Worm (Caenorhabditis elegans) whole organism, young adult: ENCODE data around the gene bub-3.

Source experiments
- B0035.1 ChIP-seq: sonication (generic microtip); optimal IDR thresholded peaks from 2 replicates; lab custom pipeline; 2016; ENCODE audit warnings: missing genetic modification characterization, mild to moderate bottlenecking, missing compliant biosample characterization, missing genotype, missing genetic modification reagents
- B0261.1 ChIP-seq: sonication (generic microtip); optimal IDR thresholded peaks from 2 replicates; lab custom pipeline; 2016; ENCODE audit warnings: mild to moderate bottlenecking, missing genetic modification characterization, moderate library complexity, missing compliant biosample characterization
- B0336.3 ChIP-seq: fragments of 200-800 bp; sonication (Bioruptor generic); IDR thresholded peaks from 2 replicates; pipeline ENCODE4 v1.3.6; 2022; ENCODE audit warnings: missing genetic modification characterization, missing compliant biosample characterization
- F10E7.11 ChIP-seq: sonication (generic microtip); optimal IDR thresholded peaks from 2 replicates; lab custom pipeline; 2017; ENCODE audit warnings: mild to moderate bottlenecking, missing genetic modification characterization, moderate library complexity, missing compliant biosample characterization
- F33H1.4 ChIP-seq: fragments of 200-800 bp; sonication (Bioruptor generic); IDR thresholded peaks from 2 replicates; pipeline ENCODE4 v1.3.6; 2022; ENCODE audit warnings: missing genetic modification reagents, missing genetic modification characterization, missing compliant biosample characterization
- F37B4.10 ChIP-seq: fragments of 200-800 bp; sonication (Bioruptor generic); IDR thresholded peaks from 2 replicates; pipeline ENCODE4 v1.3.6; 2022; ENCODE audit warnings: missing genetic modification characterization, missing compliant biosample characterization
- F52B5.7 ChIP-seq: sonication (generic microtip); optimal IDR thresholded peaks from 2 replicates; lab custom pipeline; 2016; ENCODE audit warnings: mild to moderate bottlenecking, missing genetic modification characterization, missing compliant biosample characterization
- Y53G8AR.9 ChIP-seq: fragments of 200-800 bp; sonication (Bioruptor generic); conservative IDR thresholded peaks from 2 replicates; pipeline ENCODE4 v1.3.6; 2022; ENCODE audit warnings: missing genetic modification reagents, missing genetic modification characterization, missing compliant biosample characterization
- Y79H2A.3 ChIP-seq: fragments of 200-800 bp; sonication (Bioruptor generic); conservative IDR thresholded peaks from 2 replicates; pipeline ENCODE4 v1.3.6; 2022; ENCODE audit warnings: missing genetic modification reagents, missing genetic modification characterization, missing compliant biosample characterization
- ZK185.1 ChIP-seq: sonication (generic microtip); optimal IDR thresholded peaks from 2 replicates; lab custom pipeline; 2016; ENCODE audit warnings: mild to moderate bottlenecking, missing genetic modification characterization, missing compliant biosample characterization; ENCODE audit not compliant: poor library complexity, severe bottlenecking
- akir-1 ChIP-seq: fragments of 200-800 bp; sonication (Bioruptor generic); optimal IDR thresholded peaks from 2 replicates; lab custom pipeline; 2018; ENCODE audit warnings: mild to moderate bottlenecking, missing genetic modification characterization, moderate library complexity, missing compliant biosample characterization
- aptf-2 ChIP-seq: fragments of 200-800 bp; sonication (Bioruptor generic); conservative IDR thresholded peaks from 2 replicates; pipeline ENCODE4 v1.3.6; 2022; ENCODE audit warnings: missing genetic modification reagents, missing genetic modification characterization, missing compliant biosample characterization
- athp-1 ChIP-seq: sonication (generic microtip); optimal IDR thresholded peaks from 2 replicates; lab custom pipeline; 2017; ENCODE audit warnings: mild to moderate bottlenecking, missing genetic modification characterization, missing compliant biosample characterization
- attf-3 ChIP-seq: fragments of 200-800 bp; sonication (Bioruptor generic); conservative IDR thresholded peaks from 2 replicates; pipeline ENCODE4 v1.3.6; 2022; ENCODE audit warnings: missing genetic modification reagents, missing genetic modification characterization, missing compliant biosample characterization
- attf-5 ChIP-seq: fragments of 200-800 bp; sonication (Bioruptor generic); optimal IDR thresholded peaks from 2 replicates; lab custom pipeline; 2018; ENCODE audit warnings: mild to moderate bottlenecking, missing genetic modification characterization, missing compliant biosample characterization
- bed-2 ChIP-seq: fragments of 200-800 bp; sonication (Bioruptor generic); IDR thresholded peaks from 2 replicates; pipeline ENCODE4 v1.3.6; 2022; ENCODE audit warnings: missing genetic modification reagents, missing genetic modification characterization, missing compliant biosample characterization
- ccch-3 ChIP-seq: fragments of 200-800 bp; sonication (Bioruptor generic); optimal IDR thresholded peaks from 2 replicates; lab custom pipeline; 2018; ENCODE audit warnings: mild to moderate bottlenecking, missing genetic modification characterization, missing compliant biosample characterization
- chd-7 ChIP-seq: sonication (generic microtip); optimal IDR thresholded peaks from 2 replicates; lab custom pipeline; 2016; ENCODE audit warnings: mild to moderate bottlenecking, missing genetic modification characterization, moderate library complexity, missing compliant biosample characterization
- die-1 ChIP-seq: sonication (generic microtip); optimal IDR thresholded peaks from 2 replicates; lab custom pipeline; 2016; ENCODE audit warnings: missing genotype, mild to moderate bottlenecking, missing genetic modification characterization, missing compliant biosample characterization
- efl-1 ChIP-seq: fragments of 150-350 bp; optimal IDR thresholded peaks from 2 replicates; lab custom pipeline; 2014; ENCODE audit warnings: missing biosample characterization, missing genetic modification reagents, missing genetic modification characterization
- fkh-3 ChIP-seq: sonication (generic microtip); optimal IDR thresholded peaks from 2 replicates; lab custom pipeline; 2016; ENCODE audit warnings: mild to moderate bottlenecking, missing genetic modification characterization, missing compliant biosample characterization
- gei-17 ChIP-seq: fragments of 200-800 bp; sonication (Bioruptor generic); optimal IDR thresholded peaks from 2 replicates; lab custom pipeline; 2018; ENCODE audit warnings: mild to moderate bottlenecking, missing genetic modification characterization, missing compliant biosample characterization
- him-1 ChIP-seq: sonication (generic microtip); optimal IDR thresholded peaks from 2 replicates; lab custom pipeline; 2016; ENCODE audit warnings: missing genotype, missing genetic modification reagents, missing genetic modification characterization, missing compliant biosample characterization
- hlh-12 ChIP-seq: sonication (generic microtip); optimal IDR thresholded peaks from 2 replicates; lab custom pipeline; 2016; ENCODE audit warnings: missing genetic modification characterization, missing compliant biosample characterization
- hmg-1.2 ChIP-seq: fragments of 200-800 bp; sonication (Bioruptor generic); IDR thresholded peaks from 2 replicates; pipeline ENCODE4 v1.3.6; 2022; ENCODE audit warnings: missing genetic modification reagents, missing genetic modification characterization, missing compliant biosample characterization
- hsf-1 ChIP-seq: fragments of 200-800 bp; sonication (Bioruptor generic); IDR thresholded peaks from 2 replicates; pipeline ENCODE4 v1.3.6; 2022; ENCODE audit warnings: missing genetic modification reagents, missing genetic modification characterization, missing compliant biosample characterization
- lin-26 ChIP-seq: fragments of 200-800 bp; sonication (Bioruptor generic); IDR thresholded peaks from 2 replicates; pipeline ENCODE4 v1.3.6; 2022; ENCODE audit warnings: missing genetic modification reagents, missing genetic modification characterization, missing compliant biosample characterization
- lin-35 ChIP-seq, 3 experiments: fragments of 150-350 bp in 2 of 3; sonication (generic microtip) in 1 of 3; optimal IDR thresholded peaks; 2 replicates each; lab custom pipeline; 2014 to 2018; ENCODE audit warnings: missing biosample characterization in 3 of 3, missing genetic modification characterization in 3 of 3, missing genetic modification reagents in 3 of 3
- lin-40 ChIP-seq: sonication (generic microtip); optimal IDR thresholded peaks from 2 replicates; lab custom pipeline; 2016; ENCODE audit warnings: missing genetic modification characterization, mild to moderate bottlenecking, missing compliant biosample characterization, missing genotype, missing genetic modification reagents
- lir-1 ChIP-seq: fragments of 200-800 bp; sonication (Bioruptor generic); conservative IDR thresholded peaks from 2 replicates; pipeline ENCODE4 v1.3.6; 2022; ENCODE audit warnings: missing genetic modification reagents, missing genetic modification characterization, missing compliant biosample characterization
- lsy-27 ChIP-seq: sonication (generic microtip); optimal IDR thresholded peaks from 2 replicates; lab custom pipeline; 2017; ENCODE audit warnings: missing genetic modification characterization, mild to moderate bottlenecking, missing compliant biosample characterization, antibody characterized with exemption, missing genotype, borderline replicate concordance; ENCODE audit not compliant: insufficient read depth
- madf-10 ChIP-seq: sonication (generic microtip); optimal IDR thresholded peaks from 2 replicates; lab custom pipeline; 2016; ENCODE audit warnings: mild to moderate bottlenecking, missing genetic modification characterization, missing compliant biosample characterization
- nfya-1 ChIP-seq: sonication (generic microtip); optimal IDR thresholded peaks from 2 replicates; lab custom pipeline; 2017; ENCODE audit warnings: antibody characterized with exemption, missing compliant biosample characterization, missing genetic modification characterization, borderline replicate concordance; ENCODE audit not compliant: insufficient read depth
- nhr-80 ChIP-seq: sonication (generic microtip); optimal IDR thresholded peaks from 2 replicates; lab custom pipeline; 2016; ENCODE audit warnings: missing genetic modification characterization, missing compliant biosample characterization
- pbrm-1 ChIP-seq: fragments of 200-800 bp; sonication (Bioruptor generic); IDR thresholded peaks from 2 replicates; pipeline ENCODE4 v1.3.6; 2022; ENCODE audit warnings: missing genetic modification reagents, missing genetic modification characterization, missing compliant biosample characterization
- pha-4 ChIP-seq: fragments of 150-350 bp; sonication (generic microtip); optimal IDR thresholded peaks from 2 replicates; lab custom pipeline; 2014; ENCODE audit warnings: missing biosample characterization, missing genetic modification reagents, missing genetic modification characterization

bub-3 gene

ce11 chrII:13725793-13726192, at the start of gene bub-3, which contains the start of gene Y54G9A.7 (continued):
- TF ChIP-seq die-1 (tag; lab: Kevin White, UChicago) (no peak), F37B4.10 (GFP tag; lab: Robert Waterston, UW) (no peak), Y79H2A.3 (no peak), lin-35 (GFP tag; optimal IDR thresholded peaks at IDR 0.05; lab: Kevin White, UChicago) (peak in 1 of 3 experiments; percentile 38), B0336.3 (no peak), madf-10 (tag; lab: Kevin White, UChicago) (no peak), fkh-3 (tag; lab: Kevin White, UChicago) (no peak), attf-3 (GFP tag; lab: Robert Waterston, UW) (no peak), nfya-1 (no peak), efl-1 (GFP tag; lab: Kevin White, UChicago) (peak; percentile 95), F10E7.11 (tag; lab: Kevin White, UChicago) (no peak), Y53G8AR.9 (GFP tag; lab: Robert Waterston, UW) (no peak), B0035.1 (no peak), akir-1 (no peak), hlh-12 (tag; lab: Kevin White, UChicago) (no peak), lin-26 (GFP tag; lab: Robert Waterston, UW) (no peak), lin-40 (tag; lab: Kevin White, UChicago) (no peak), bed-2 (GFP tag; lab: Robert Waterston, UW) (no peak), pha-4 (tag; lab: Kevin White, UChicago) (no peak), F33H1.4 (GFP tag; lab: Robert Waterston, UW) (peak; percentile 81), ccch-3 (GFP tag; lab: Kevin White, UChicago) (no peak), chd-7 (tag; lab: Kevin White, UChicago) (no peak), lir-1 (no peak), aptf-2 (GFP tag; lab: Robert Waterston, UW) (peak; percentile 70; the same call in 1 of the 2 replicates), him-1 (tag; lab: Kevin White, UChicago) (no peak), B0261.1 (no peak), hmg-1.2 (GFP tag; lab: Robert Waterston, UW) (0 out of 2 replicates have a peak, but pooled peaks have one; percentile 20), ZK185.1 (tag; lab: Kevin White, UChicago) (no peak)

ce11 chrII:13677927-13678326, 47.9 kb upstream of the bub-3 start:
- TF ChIP-seq nhr-80 (tag; lab: Kevin White, UChicago) (no peak), attf-3 (GFP tag; lab: Robert Waterston, UW) (no peak), efl-1 (GFP tag; lab: Kevin White, UChicago) (no peak), attf-5 (GFP tag; lab: Kevin White, UChicago) (no peak), F52B5.7 (tag; lab: Kevin White, UChicago) (no peak), athp-1 (tag; lab: Kevin White, UChicago) (no peak), F37B4.10 (GFP tag; lab: Robert Waterston, UW) (no peak), nfya-1 (no peak), fkh-3 (tag; lab: Kevin White, UChicago) (no peak), ZK185.1 (tag; lab: Kevin White, UChicago) (no peak), pbrm-1 (GFP tag; lab: Robert Waterston, UW) (no peak), lsy-27 (tag; lab: Kevin White, UChicago) (no peak), akir-1 (no peak), hsf-1 (GFP tag; lab: Robert Waterston, UW) (no peak), gei-17 (no peak)
